Worm (Caenorhabditis elegans) whole organism, midembryonic: ENCODE measurements around the gene B0252.5.

ENCODE experiments used
- T22C8.4 ChIP-seq: fragments of 200-800 bp; sonication (Bioruptor generic); IDR thresholded peaks from 2 replicates; pipeline ENCODE4 v1.3.6; 2022; ENCODE audit warnings: missing genetic modification characterization, missing compliant biosample characterization
- cog-1 ChIP-seq: sonication (generic microtip); optimal IDR thresholded peaks from 2 replicates; lab custom pipeline; 2016; ENCODE audit warnings: missing genetic modification characterization, missing compliant biosample characterization
- flt-1 ChIP-seq: fragments of 200-800 bp; sonication (Bioruptor generic); IDR thresholded peaks from 2 replicates; pipeline ENCODE4 v1.3.6; 2022; ENCODE audit warnings: missing genetic modification characterization, missing compliant biosample characterization
- klf-2 ChIP-seq: fragments of 200-800 bp; sonication (Bioruptor generic); conservative IDR thresholded peaks from 2 replicates; pipeline ENCODE4 v1.3.6; 2022; ENCODE audit warnings: missing genetic modification reagents, missing genetic modification characterization, missing compliant biosample characterization
- med-1 ChIP-seq: sonication (generic microtip); optimal IDR thresholded peaks from 2 replicates; lab custom pipeline; 2017; ENCODE audit warnings: missing genetic modification characterization, mild to moderate bottlenecking, missing compliant biosample characterization, antibody characterized with exemption, missing genetic modification reagents; ENCODE audit not compliant: insufficient read depth
- ref-1 ChIP-seq: fragments of 200-800 bp; sonication (Bioruptor generic); conservative IDR thresholded peaks from 2 replicates; pipeline ENCODE4 v1.3.6; 2022; ENCODE audit warnings: missing genetic modification reagents, missing genetic modification characterization, missing compliant biosample characterization
- tab-1 ChIP-seq: fragments of 200-800 bp; sonication (Bioruptor generic); IDR thresholded peaks from 2 replicates; pipeline ENCODE4 v1.3.6; 2022; ENCODE audit warnings: missing genetic modification characterization, missing compliant biosample characterization
- ztf-23 ChIP-seq: fragments of 200-800 bp; sonication (Bioruptor generic); IDR thresholded peaks from 2 replicates; pipeline ENCODE4 v1.3.6; 2022; ENCODE audit warnings: missing genetic modification reagents, missing genetic modification characterization, missing compliant biosample characterization
- ztf-29 ChIP-seq: fragments of 200-800 bp; sonication (Bioruptor generic); IDR thresholded peaks from 2 replicates; pipeline ENCODE4 v1.3.6; 2022; ENCODE audit warnings: missing genetic modification reagents, missing genetic modification characterization, missing compliant biosample characterization

The B0252.5 gene

ce11 chrII:6918862-6919261 is at the start of gene B0252.5:
Gene B0252.5, minus strand, starts transcription at chrII:6918878.
- no peak for TF ChIP-seq T22C8.4 (GFP tag; lab: Robert Waterston, UW)
- no peak for TF ChIP-seq med-1 (GFP tag; lab: Kevin White, UChicago)
- no peak for TF ChIP-seq tab-1
- TF ChIP-seq ztf-29: no peak
- TF ChIP-seq ref-1 (GFP tag; lab: Robert Waterston, UW): no peak
- TF ChIP-seq cog-1 (tag; lab: Kevin White, UChicago): no peak
- no peak for TF ChIP-seq klf-2 (GFP tag; lab: Robert Waterston, UW)
- no peak for TF ChIP-seq ztf-23 (GFP tag; lab: Robert Waterston, UW)
- no peak for TF ChIP-seq flt-1 (GFP tag; lab: Robert Waterston, UW)

- TF ChIP-seq cog-1 (tag; lab: Kevin White, UChicago) (no peak), ref-1 (GFP tag; lab: Robert Waterston, UW) (peak; percentile 4; the same call in 1 of the 2 replicates), flt-1 (GFP tag; lab: Robert Waterston, UW) (peak; percentile 68)
Observed at ce11 chrII:6968191-6968675, 49.6 kb upstream of the B0252.5 start.

ce11 chrII:6967618-6968017 is 48.9 kb upstream of the B0252.5 start, which contains the start of gene eif-2Bgamma:
Gene eif-2Bgamma, minus strand, starts transcription at chrII:6967648.
- no peak for TF ChIP-seq T22C8.4 (GFP tag; lab: Robert Waterston, UW)
- TF ChIP-seq cog-1 (tag; lab: Kevin White, UChicago): no peak
- no peak for TF ChIP-seq ztf-23 (GFP tag; lab: Robert Waterston, UW)
- TF ChIP-seq med-1 (GFP tag; lab: Kevin White, UChicago): no peak
- TF ChIP-seq klf-2 (GFP tag; lab: Robert Waterston, UW): no peak
- TF ChIP-seq ztf-29: no peak
- TF ChIP-seq tab-1: no peak
- no peak for TF ChIP-seq flt-1 (GFP tag; lab: Robert Waterston, UW)
- TF ChIP-seq ref-1 (GFP tag; lab: Robert Waterston, UW): no peak

- TF ChIP-seq ref-1 (GFP tag; lab: Robert Waterston, UW) (no peak), ztf-29 (no peak), tab-1 (no peak), cog-1 (tag; lab: Kevin White, UChicago) (no peak), ztf-23 (GFP tag; lab: Robert Waterston, UW) (no peak), T22C8.4 (GFP tag; lab: Robert Waterston, UW) (no peak), med-1 (GFP tag; lab: Kevin White, UChicago) (no peak), flt-1 (GFP tag; lab: Robert Waterston, UW) (no peak), klf-2 (GFP tag; lab: Robert Waterston, UW) (no peak)
Observed at ce11 chrII:6965573-6965972, 46.9 kb upstream of the B0252.5 start, which contains the start of gene tra-2. Gene tra-2, minus strand, starts transcription at chrII:6965673.

ce11 chrII:6958136-6958535 is 39.5 kb upstream of the B0252.5 start:
- TF ChIP-seq ztf-23 (GFP tag; lab: Robert Waterston, UW): no peak
- no peak for TF ChIP-seq ref-1 (GFP tag; lab: Robert Waterston, UW)
- no peak for TF ChIP-seq flt-1 (GFP tag; lab: Robert Waterston, UW)
- TF ChIP-seq tab-1: no peak
- no peak for TF ChIP-seq med-1 (GFP tag; lab: Kevin White, UChicago)
- no peak for TF ChIP-seq T22C8.4 (GFP tag; lab: Robert Waterston, UW)
- no peak for TF ChIP-seq cog-1 (tag; lab: Kevin White, UChicago)
- no peak for TF ChIP-seq ztf-29
- TF ChIP-seq klf-2 (GFP tag; lab: Robert Waterston, UW): no peak

- no peak for TF ChIP-seq med-1 (GFP tag; lab: Kevin White, UChicago)
- no peak for TF ChIP-seq flt-1 (GFP tag; lab: Robert Waterston, UW)
- no peak for TF ChIP-seq T22C8.4 (GFP tag; lab: Robert Waterston, UW)
- no peak for TF ChIP-seq ztf-29
- TF ChIP-seq klf-2 (GFP tag; lab: Robert Waterston, UW): no peak
- no peak for TF ChIP-seq cog-1 (tag; lab: Kevin White, UChicago)
- TF ChIP-seq ref-1 (GFP tag; lab: Robert Waterston, UW): no peak
- no peak for TF ChIP-seq tab-1
- no peak for TF ChIP-seq ztf-23 (GFP tag; lab: Robert Waterston, UW)
Observed at ce11 chrII:6955084-6955697, 36.5 kb upstream of the B0252.5 start.

ce11 chrII:6951250-6951806 is 32.6 kb upstream of the B0252.5 start, which contains the start of the genes malt-1 and ceh-38:
Gene malt-1, minus strand, starts transcription at chrII:6951300.
Gene ceh-38, plus strand, starts transcription at chrII:6951526.
- peak; percentile 100 for TF ChIP-seq T22C8.4 (GFP tag; lab: Robert Waterston, UW)
- TF ChIP-seq ztf-23 (GFP tag; lab: Robert Waterston, UW): no peak
- TF ChIP-seq cog-1 (tag; lab: Kevin White, UChicago): peak; percentile 91
- peak; percentile 70; the same call in 1 of the 2 replicates for TF ChIP-seq flt-1 (GFP tag; lab: Robert Waterston, UW)
- no peak for TF ChIP-seq ref-1 (GFP tag; lab: Robert Waterston, UW)
- no peak for TF ChIP-seq klf-2 (GFP tag; lab: Robert Waterston, UW)

- TF ChIP-seq ztf-29 (0 out of 2 replicates have a peak, but pooled peaks have one; percentile 54), cog-1 (tag; lab: Kevin White, UChicago) (peak; percentile 64), ref-1 (GFP tag; lab: Robert Waterston, UW) (no peak), tab-1 (0 out of 2 replicates have a peak, but pooled peaks have one; percentile 12), ztf-23 (GFP tag; lab: Robert Waterston, UW) (0 out of 2 replicates have a peak, but pooled peaks have one; percentile 21), med-1 (GFP tag; lab: Kevin White, UChicago) (no peak), T22C8.4 (GFP tag; lab: Robert Waterston, UW) (peak; percentile 46; the same call in 1 of the 2 replicates)
Observed at ce11 chrII:6943299-6944051, 24.8 kb upstream of the B0252.5 start.
